Fruit fly (Drosophila melanogaster) whole organism, embryonic: ENCODE data around the gene Tctp.
A peak's percentile ranks its signal among the peaks of the same experiment; 100 is the strongest.

ENCODE experiments used
- Atf6 ChIP-seq: fragments of 200-800 bp; sonication (Bioruptor generic); IDR thresholded peaks from 2 replicates; pipeline ENCODE4 v1.3.6; 2022; ENCODE audit warnings: missing biosample characterization, missing genetic modification characterization
- B-H2 ChIP-seq: fragments of 200-800 bp; sonication (Bioruptor generic); optimal IDR thresholded peaks from 2 replicates; lab custom pipeline; 2018; ENCODE audit warnings: missing biosample characterization, mild to moderate bottlenecking, missing genetic modification characterization
- CG10543 ChIP-seq: fragments of 200-800 bp; sonication (Bioruptor generic); optimal IDR thresholded peaks from 3 replicates; lab custom pipeline; 2017; ENCODE audit warnings: missing biosample characterization, mild to moderate bottlenecking, missing genetic modification characterization, moderate library complexity
- CG11456 ChIP-seq: fragments of 200-800 bp; sonication (Bioruptor generic); IDR thresholded peaks from 3 replicates; pipeline ENCODE4 v1.3.6; 2022; ENCODE audit warnings: missing biosample characterization, missing genetic modification characterization
- CG11560 ChIP-seq: fragments of 200-800 bp; sonication (Bioruptor generic); IDR thresholded peaks from 3 replicates; pipeline ENCODE4 v1.3.6; 2022; ENCODE audit warnings: missing biosample characterization, missing genetic modification characterization
- CG1233 ChIP-seq: fragments of 200-800 bp; sonication (Bioruptor generic); optimal IDR thresholded peaks from 4 replicates; lab custom pipeline; 2018; ENCODE audit warnings: missing biosample characterization, mild to moderate bottlenecking, missing genetic modification characterization
- CG13123 ChIP-seq: fragments of 200-800 bp; sonication (Bioruptor generic); optimal IDR thresholded peaks from 2 replicates; lab custom pipeline; 2016; ENCODE audit warnings: missing biosample characterization, missing genetic modification characterization
- CG1792 ChIP-seq: fragments of 200-800 bp; sonication (Bioruptor generic); optimal IDR thresholded peaks from 2 replicates; lab custom pipeline; 2016; ENCODE audit warnings: missing biosample characterization, missing genetic modification characterization
- CG2129 ChIP-seq: fragments of 200-800 bp; sonication (Bioruptor generic); IDR thresholded peaks from 2 replicates; pipeline ENCODE4 v1.3.6; 2022; ENCODE audit warnings: missing biosample characterization, missing genetic modification characterization; ENCODE audit not compliant: partially characterized antibody
- CG31365 ChIP-seq: fragments of 200-800 bp; sonication (Bioruptor generic); optimal IDR thresholded peaks from 2 replicates; lab custom pipeline; 2018; ENCODE audit warnings: missing biosample characterization, mild to moderate bottlenecking, missing genetic modification characterization
- CG31441 ChIP-seq: fragments of 200-800 bp; sonication (Bioruptor generic); IDR thresholded peaks from 2 replicates; pipeline ENCODE4 v1.3.6; 2022; ENCODE audit warnings: missing biosample characterization, missing genetic modification characterization
- CG3407 ChIP-seq: fragments of 200-800 bp; sonication (Bioruptor generic); optimal IDR thresholded peaks from 2 replicates; lab custom pipeline; 2018; ENCODE audit warnings: missing biosample characterization, mild to moderate bottlenecking, missing genetic modification characterization
- CG34422 ChIP-seq: fragments of 200-800 bp; sonication (Bioruptor generic); IDR thresholded peaks from 3 replicates; pipeline ENCODE4 v1.3.6; 2022; ENCODE audit warnings: missing biosample characterization, missing genetic modification characterization
- CG3847 ChIP-seq: fragments of 200-800 bp; sonication (Bioruptor generic); IDR thresholded peaks from 2 replicates; pipeline ENCODE4 v1.3.6; 2022; ENCODE audit warnings: missing biosample characterization, missing genetic modification characterization
- CG43689 ChIP-seq: fragments of 200-800 bp; sonication (Bioruptor generic); IDR thresholded peaks from 2 replicates; pipeline ENCODE4 v1.3.6; 2022; ENCODE audit warnings: missing biosample characterization, missing genetic modification characterization
- CG4404 ChIP-seq: fragments of 200-800 bp; sonication (Bioruptor generic); IDR thresholded peaks from 2 replicates; pipeline ENCODE4 v1.3.6; 2022; ENCODE audit warnings: missing biosample characterization, missing genetic modification characterization
- CG4617 ChIP-seq: fragments of 200-800 bp; sonication (Bioruptor generic); optimal IDR thresholded peaks from 3 replicates; lab custom pipeline; 2016; ENCODE audit warnings: missing biosample characterization, missing genetic modification characterization, borderline replicate concordance
- CG5953 ChIP-seq: fragments of 200-800 bp; sonication (Bioruptor generic); IDR thresholded peaks from 2 replicates; pipeline ENCODE4 v1.3.6; 2022; ENCODE audit warnings: missing biosample characterization, missing genetic modification characterization
- CG8924 ChIP-seq: fragments of 200-800 bp; optimal IDR thresholded peaks from 3 replicates; lab custom pipeline; 2019; ENCODE audit warnings: missing biosample characterization, mild to moderate bottlenecking, missing genetic modification characterization, moderate library complexity
- CG9437 ChIP-seq: fragments of 200-800 bp; sonication (Bioruptor generic); optimal IDR thresholded peaks from 2 replicates; lab custom pipeline; 2018; ENCODE audit warnings: missing biosample characterization, mild to moderate bottlenecking, missing genetic modification characterization
- CHES-1-like ChIP-seq: fragments of 200-800 bp; sonication (Bioruptor generic); optimal IDR thresholded peaks from 2 replicates; lab custom pipeline; 2016; ENCODE audit warnings: missing biosample characterization, missing genetic modification characterization
- CTCF ChIP-seq: fragments of 200-800 bp; sonication (Bioruptor generic); optimal IDR thresholded peaks from 2 replicates; lab custom pipeline; 2017; ENCODE audit warnings: missing biosample characterization, mild to moderate bottlenecking, missing genetic modification characterization, moderate library complexity
- E2f2 ChIP-seq: fragments of 200-800 bp; sonication (Bioruptor generic); IDR thresholded peaks from 2 replicates; pipeline ENCODE4 v1.3.6; 2022; ENCODE audit warnings: missing biosample characterization, missing genetic modification characterization
- Gsc ChIP-seq: fragments of 200-800 bp; sonication (Bioruptor generic); IDR thresholded peaks from 2 replicates; pipeline ENCODE4 v1.3.6; 2022; ENCODE audit warnings: missing biosample characterization, missing genetic modification characterization
- Hsf ChIP-seq: fragments of 200-800 bp; sonication (Bioruptor generic); optimal IDR thresholded peaks from 3 replicates; lab custom pipeline; 2016; ENCODE audit warnings: missing biosample characterization, missing genetic modification characterization
- Jarid2 ChIP-seq: fragments of 200-800 bp; sonication (Bioruptor generic); optimal IDR thresholded peaks from 3 replicates; lab custom pipeline; 2017; ENCODE audit warnings: mild to moderate bottlenecking, missing biosample characterization, missing genetic modification reagents, missing genetic modification characterization
- Myb ChIP-seq: fragments of 200-800 bp; sonication (Bioruptor generic); optimal IDR thresholded peaks from 2 replicates; lab custom pipeline; 2016; ENCODE audit warnings: missing biosample characterization, missing genetic modification characterization
- Opbp ChIP-seq: fragments of 200-800 bp; sonication (Bioruptor generic); IDR thresholded peaks from 3 replicates; pipeline ENCODE4 v1.3.6; 2022; ENCODE audit warnings: missing biosample characterization, missing genetic modification characterization; ENCODE audit not compliant: partially characterized antibody
- Rx ChIP-seq: fragments of 200-800 bp; sonication (Bioruptor generic); IDR thresholded peaks from 2 replicates; pipeline ENCODE4 v1.3.6; 2022; ENCODE audit warnings: missing biosample characterization, missing genetic modification characterization
- Sox100B ChIP-seq: fragments of 200-800 bp; sonication (Bioruptor generic); optimal IDR thresholded peaks from 3 replicates; lab custom pipeline; 2018; ENCODE audit warnings: missing biosample characterization, mild to moderate bottlenecking, missing genetic modification characterization
- Sry-β ChIP-seq: fragments of 200-800 bp; sonication (Bioruptor generic); optimal IDR thresholded peaks from 2 replicates; lab custom pipeline; 2018; ENCODE audit warnings: missing biosample characterization, mild to moderate bottlenecking, missing genetic modification characterization, moderate library complexity
- al ChIP-seq: fragments of 200-800 bp; sonication (Bioruptor generic); IDR thresholded peaks from 2 replicates; pipeline ENCODE4 v1.3.6; 2022; ENCODE audit warnings: missing biosample characterization, missing genetic modification characterization
- az2 ChIP-seq: fragments of 200-800 bp; sonication (Bioruptor generic); optimal IDR thresholded peaks from 3 replicates; lab custom pipeline; 2016; ENCODE audit warnings: missing biosample characterization, missing genetic modification characterization
- cg ChIP-seq: fragments of 200-800 bp; sonication (Bioruptor generic); optimal IDR thresholded peaks from 3 replicates; lab custom pipeline; 2019; ENCODE audit warnings: missing biosample characterization, mild to moderate bottlenecking, missing genetic modification characterization, moderate library complexity
- chn ChIP-seq: fragments of 200-800 bp; sonication (Bioruptor generic); optimal IDR thresholded peaks from 2 replicates; lab custom pipeline; 2016; ENCODE audit warnings: missing biosample characterization, missing genetic modification characterization
- dati ChIP-seq: fragments of 200-800 bp; sonication (Bioruptor generic); IDR thresholded peaks from 2 replicates; pipeline ENCODE4 v1.3.6; 2022; ENCODE audit warnings: missing biosample characterization, missing genetic modification characterization
- ewg ChIP-seq: fragments of 200-800 bp; sonication (Bioruptor generic); optimal IDR thresholded peaks from 3 replicates; lab custom pipeline; 2017; ENCODE audit warnings: mild to moderate bottlenecking, missing biosample characterization, missing genetic modification reagents, missing genetic modification characterization
- exex ChIP-seq: fragments of 200-800 bp; sonication (Bioruptor generic); optimal IDR thresholded peaks from 4 replicates; lab custom pipeline; 2018; ENCODE audit warnings: missing biosample characterization, mild to moderate bottlenecking, missing genetic modification characterization, moderate library complexity
- eyg ChIP-seq: fragments of 200-800 bp; sonication (Bioruptor generic); optimal IDR thresholded peaks from 3 replicates; lab custom pipeline; 2016; ENCODE audit warnings: missing biosample characterization, missing genetic modification characterization
- grau ChIP-seq: fragments of 200-800 bp; optimal IDR thresholded peaks from 3 replicates; lab custom pipeline; 2019; ENCODE audit warnings: missing biosample characterization, mild to moderate bottlenecking, missing genetic modification characterization, moderate library complexity
- gsb-n ChIP-seq: fragments of 200-800 bp; sonication (Bioruptor generic); optimal IDR thresholded peaks from 3 replicates; lab custom pipeline; 2018; ENCODE audit warnings: missing biosample characterization, mild to moderate bottlenecking, missing genetic modification characterization
- ham ChIP-seq: fragments of 200-800 bp; sonication (Bioruptor generic); IDR thresholded peaks from 2 replicates; pipeline ENCODE4 v1.3.6; 2022; ENCODE audit warnings: missing biosample characterization, missing genetic modification characterization
- nmo ChIP-seq: fragments of 200-800 bp; sonication (Bioruptor generic); optimal IDR thresholded peaks from 2 replicates; lab custom pipeline; 2018; ENCODE audit warnings: missing biosample characterization, mild to moderate bottlenecking, missing genetic modification characterization, moderate library complexity
- otp ChIP-seq: fragments of 200-800 bp; sonication (Bioruptor generic); IDR thresholded peaks from 3 replicates; pipeline ENCODE4, ENCODE4 v1.3.6; 2022; ENCODE audit warnings: missing biosample characterization, missing genetic modification characterization
- phol ChIP-seq: fragments of 200-800 bp; sonication (Bioruptor generic); optimal IDR thresholded peaks from 3 replicates; lab custom pipeline; 2018; ENCODE audit warnings: missing biosample characterization, mild to moderate bottlenecking, missing genetic modification characterization, moderate library complexity
- row ChIP-seq: fragments of 200-800 bp; sonication (Bioruptor generic); IDR thresholded peaks from 3 replicates; pipeline ENCODE4 v1.3.6; 2022; ENCODE audit warnings: missing biosample characterization, missing genetic modification characterization
- sug ChIP-seq: fragments of 200-800 bp; optimal IDR thresholded peaks from 2 replicates; lab custom pipeline; 2019; ENCODE audit warnings: missing biosample characterization, mild to moderate bottlenecking, missing genetic modification characterization, moderate library complexity
- trem ChIP-seq: fragments of 200-800 bp; optimal IDR thresholded peaks from 3 replicates; lab custom pipeline; 2019; ENCODE audit warnings: missing biosample characterization, mild to moderate bottlenecking, missing genetic modification characterization, moderate library complexity
- wek ChIP-seq: fragments of 200-800 bp; sonication (Bioruptor generic); optimal IDR thresholded peaks from 3 replicates; lab custom pipeline; 2018; ENCODE audit warnings: missing biosample characterization, mild to moderate bottlenecking, missing genetic modification characterization, moderate library complexity
- zf30C ChIP-seq: fragments of 200-800 bp; sonication (Bioruptor generic); optimal IDR thresholded peaks from 3 replicates; lab custom pipeline; 2018; ENCODE audit warnings: missing biosample characterization, mild to moderate bottlenecking, missing genetic modification characterization
- zfh1 ChIP-seq: fragments of 200-800 bp; sonication (Bioruptor generic); IDR thresholded peaks from 3 replicates; pipeline ENCODE4 v1.3.6; 2022; ENCODE audit warnings: missing biosample characterization, missing genetic modification characterization

The Tctp gene

dm6 chr3R:11200042-11200884, 9.8 kb upstream of the Tctp start (continued):
- TF ChIP-seq otp (GFP tag; lab: Robert Waterston, UW) (no peak), E2f2 (no peak), nmo (GFP tag; lab: Kevin White, UChicago) (no peak), al (no peak), CG31365 (no peak), Atf6 (GFP tag; lab: Robert Waterston, UW) (no peak; the same call in 1 of the 2 replicates), Hsf (GFP tag; lab: Kevin White, UChicago) (no peak), sug (tag; lab: Kevin White, UChicago) (peak; percentile 85), CG11456 (GFP tag; lab: Robert Waterston, UW) (0 out of 3 replicates have a peak, but pooled peaks have one; percentile 36), wek (GFP tag; lab: Kevin White, UChicago) (peak; percentile 9), CG8924 (no peak), chn (GFP tag; lab: Kevin White, UChicago) (no peak), zfh1 (GFP tag; lab: Robert Waterston, UW) (no peak), CG9437 (GFP tag; lab: Kevin White, UChicago) (no peak), CG34422 (peak; percentile 13; the same call in 1 of the 3 replicates), CG3847 (GFP tag; lab: Robert Waterston, UW) (no peak), Sox100B (GFP tag; lab: Kevin White, UChicago) (peak; percentile 30), exex (tag; lab: Kevin White, UChicago) (no peak), CHES-1-like (no peak), zf30C (GFP tag; lab: Kevin White, UChicago) (no peak), CG10543 (GFP tag; lab: Kevin White, UChicago) (peak; percentile 30), B-H2 (GFP tag; lab: Kevin White, UChicago) (no peak), Opbp (GFP tag; lab: Robert Waterston, UW) (no peak), CG4404 (no peak; the same call in 1 of the 2 replicates), Rx (GFP tag; lab: Robert Waterston, UW) (no peak), Myb (GFP tag; lab: Kevin White, UChicago) (no peak), trem (tag; lab: Kevin White, UChicago) (no peak), row (GFP tag; lab: Robert Waterston, UW) (no peak), CG13123 (no peak), CG3407 (no peak), CG4617 (GFP tag; lab: Kevin White, UChicago) (no peak), cg (GFP tag; lab: Kevin White, UChicago) (peak; percentile 43), grau (tag; lab: Kevin White, UChicago) (no peak), CG43689 (no peak), CTCF (GFP tag; lab: Kevin White, UChicago) (no peak), CG31441 (GFP tag; lab: Robert Waterston, UW) (no peak), ewg (GFP tag; lab: Kevin White, UChicago) (peak; percentile 16), phol (tag; lab: Kevin White, UChicago) (no peak), CG1792 (GFP tag; lab: Kevin White, UChicago) (no peak), CG2129 (GFP tag; lab: Robert Waterston, UW) (no peak), ham (no peak), az2 (GFP tag; lab: Kevin White, UChicago) (no peak), CG1233 (GFP tag; lab: Kevin White, UChicago) (no peak), Sry-β (GFP tag; lab: Kevin White, UChicago) (no peak), CG11560 (tag; lab: Robert Waterston, UW) (no peak), CG5953 (GFP tag; lab: Robert Waterston, UW) (no peak), gsb-n (tag; lab: Kevin White, UChicago) (no peak), Jarid2 (GFP tag; lab: Kevin White, UChicago) (peak; percentile 35), Gsc (GFP tag; lab: Robert Waterston, UW) (no peak), eyg (GFP tag; lab: Kevin White, UChicago) (no peak), dati (GFP tag; lab: Robert Waterston, UW) (no peak)
